Fruit fly (Drosophila melanogaster) whole organism, embryonic: ENCODE results near the gene in.

Experiments
- Bgb ChIP-seq: fragments of 200-800 bp; sonication (Bioruptor generic); IDR thresholded peaks from 2 replicates; pipeline ENCODE4 v1.3.6; 2022; ENCODE audit warnings: missing biosample characterization, missing genetic modification characterization; ENCODE audit not compliant: partially characterized antibody
- CG10431 ChIP-seq: fragments of 200-800 bp; sonication (Bioruptor generic); optimal IDR thresholded peaks from 3 replicates; lab custom pipeline; 2018; ENCODE audit warnings: missing biosample characterization, mild to moderate bottlenecking, missing genetic modification characterization
- CG12769 ChIP-seq: fragments of 200-800 bp; sonication (Bioruptor generic); optimal IDR thresholded peaks from 2 replicates; lab custom pipeline; 2019; ENCODE audit warnings: missing biosample characterization, mild to moderate bottlenecking, missing genetic modification characterization, moderate library complexity
- CG13894 ChIP-seq: fragments of 200-800 bp; sonication (Bioruptor generic); optimal IDR thresholded peaks from 3 replicates; lab custom pipeline; 2018; ENCODE audit warnings: missing biosample characterization, mild to moderate bottlenecking, missing genetic modification characterization, moderate library complexity
- CG15073 ChIP-seq: fragments of 200-800 bp; sonication (Bioruptor generic); optimal IDR thresholded peaks from 2 replicates; lab custom pipeline; 2016; ENCODE audit warnings: missing biosample characterization, missing genetic modification characterization
- CG15696 ChIP-seq: fragments of 200-800 bp; sonication (Bioruptor generic); optimal IDR thresholded peaks from 2 replicates; lab custom pipeline; 2019; ENCODE audit warnings: missing biosample characterization, mild to moderate bottlenecking, missing genetic modification characterization, moderate library complexity
- CG16779 ChIP-seq: fragments of 200-800 bp; sonication (Bioruptor generic); IDR thresholded peaks from 2 replicates; pipeline ENCODE4 v1.3.6; 2022; ENCODE audit warnings: missing biosample characterization, missing genetic modification characterization
- CG2889 ChIP-seq: fragments of 200-800 bp; sonication (Bioruptor generic); IDR thresholded peaks from 3 replicates; pipeline ENCODE4 v1.3.6; 2022; ENCODE audit warnings: missing biosample characterization, missing genetic modification characterization
- CG34224 ChIP-seq: fragments of 200-800 bp; sonication (Bioruptor generic); IDR thresholded peaks from 3 replicates; pipeline ENCODE4 v1.3.6; 2022; ENCODE audit warnings: missing biosample characterization, missing genetic modification characterization; ENCODE audit not compliant: partially characterized antibody
- CG34422 ChIP-seq: fragments of 200-800 bp; sonication (Bioruptor generic); IDR thresholded peaks from 3 replicates; pipeline ENCODE4 v1.3.6; 2022; ENCODE audit warnings: missing biosample characterization, missing genetic modification characterization
- CG3847 ChIP-seq: fragments of 200-800 bp; sonication (Bioruptor generic); IDR thresholded peaks from 2 replicates; pipeline ENCODE4 v1.3.6; 2022; ENCODE audit warnings: missing biosample characterization, missing genetic modification characterization
- CG3995 ChIP-seq: fragments of 200-800 bp; sonication (Bioruptor generic); optimal IDR thresholded peaks from 3 replicates; lab custom pipeline; 2016; ENCODE audit warnings: missing biosample characterization, missing genetic modification characterization
- CG4707 ChIP-seq: fragments of 200-800 bp; sonication (Bioruptor generic); optimal IDR thresholded peaks from 2 replicates; lab custom pipeline; 2018; ENCODE audit warnings: missing biosample characterization, mild to moderate bottlenecking, missing genetic modification characterization, moderate library complexity
- CG6765 ChIP-seq: fragments of 200-800 bp; sonication (Bioruptor generic); optimal IDR thresholded peaks from 3 replicates; lab custom pipeline; 2017; ENCODE audit warnings: missing biosample characterization, mild to moderate bottlenecking, missing genetic modification characterization
- CG9437 ChIP-seq: fragments of 200-800 bp; sonication (Bioruptor generic); optimal IDR thresholded peaks from 2 replicates; lab custom pipeline; 2018; ENCODE audit warnings: missing biosample characterization, mild to moderate bottlenecking, missing genetic modification characterization
- Chrac-16 ChIP-seq: fragments of 200-800 bp; sonication (Bioruptor generic); optimal IDR thresholded peaks from 3 replicates; lab custom pipeline; 2016; ENCODE audit warnings: missing biosample characterization, missing genetic modification characterization
- D19B ChIP-seq: fragments of 200-800 bp; sonication (Bioruptor generic); optimal IDR thresholded peaks from 2 replicates; lab custom pipeline; 2017; ENCODE audit warnings: missing biosample characterization, mild to moderate bottlenecking, missing genetic modification characterization
- Eip74EF ChIP-seq, 2 experiments: fragments of 200-800 bp in 1 of 2; fragments of >200 bp in 1 of 2; sonication (Bioruptor generic) in 1 of 2; optimal IDR thresholded peaks; 2 replicates each; lab custom pipeline; 2017 to 2019; ENCODE audit warnings: missing biosample characterization in 2 of 2, missing genetic modification characterization in 2 of 2, mild to moderate bottlenecking in 1 of 2, moderate library complexity in 1 of 2
- Ets65A ChIP-seq: fragments of 200-800 bp; sonication (Bioruptor generic); peaks from one replicate; lab custom pipeline; 2016; ENCODE audit warnings: missing biosample characterization, missing genetic modification characterization
- Fer1 ChIP-seq: fragments of 200-800 bp; sonication (Bioruptor generic); optimal IDR thresholded peaks from 2 replicates; lab custom pipeline; 2017; ENCODE audit warnings: missing biosample characterization, mild to moderate bottlenecking, missing genetic modification characterization
- Hand ChIP-seq: fragments of 200-800 bp; sonication (Bioruptor generic); optimal IDR thresholded peaks from 2 replicates; lab custom pipeline; 2017; ENCODE audit warnings: mild to moderate bottlenecking, missing biosample characterization, missing genetic modification reagents, missing genetic modification characterization
- MBD-R2 ChIP-seq: fragments of 200-800 bp; sonication (Bioruptor generic); IDR thresholded peaks from 2 replicates; pipeline ENCODE4 v1.3.6; 2022; ENCODE audit warnings: missing biosample characterization, missing genetic modification characterization
- MESR4 ChIP-seq: fragments of 200-800 bp; sonication (Bioruptor generic); optimal IDR thresholded peaks from 2 replicates; lab custom pipeline; 2018; ENCODE audit warnings: missing biosample characterization, mild to moderate bottlenecking, missing genetic modification characterization, moderate library complexity
- MTF-1 ChIP-seq: fragments of 200-800 bp; sonication (Bioruptor generic); optimal IDR thresholded peaks from 2 replicates; lab custom pipeline; 2018; ENCODE audit warnings: missing biosample characterization, mild to moderate bottlenecking, missing genetic modification characterization, borderline replicate concordance
- Meics ChIP-seq: fragments of 200-800 bp; sonication (Bioruptor generic); optimal IDR thresholded peaks from 2 replicates; lab custom pipeline; 2017; ENCODE audit warnings: missing biosample characterization, mild to moderate bottlenecking, missing genetic modification characterization
- Poxn ChIP-seq: fragments of 200-800 bp; sonication (Bioruptor generic); IDR thresholded peaks from 2 replicates; pipeline ENCODE4 v1.3.6; 2022; ENCODE audit warnings: missing biosample characterization, missing genetic modification characterization
- Rfx ChIP-seq: fragments of 200-800 bp; sonication (Bioruptor generic); IDR thresholded peaks from 2 replicates; pipeline ENCODE4 v1.3.6; 2022; ENCODE audit warnings: missing biosample characterization, missing genetic modification characterization
- danr ChIP-seq: fragments of 200-800 bp; sonication (Bioruptor generic); IDR thresholded peaks from 2 replicates; pipeline ENCODE4 v1.3.6; 2022; ENCODE audit warnings: missing biosample characterization, missing genetic modification characterization
- eve ChIP-seq, 2 experiments: fragments of >200 bp; optimal IDR thresholded peaks; 2 replicates each; lab custom pipeline; 2017; ENCODE audit warnings: missing biosample characterization in 2 of 2, missing genetic modification characterization in 2 of 2
- eyg ChIP-seq: fragments of 200-800 bp; sonication (Bioruptor generic); optimal IDR thresholded peaks from 3 replicates; lab custom pipeline; 2016; ENCODE audit warnings: missing biosample characterization, missing genetic modification characterization
- jing ChIP-seq: fragments of 200-800 bp; sonication (Bioruptor generic); optimal IDR thresholded peaks from 2 replicates; lab custom pipeline; 2018; ENCODE audit warnings: missing biosample characterization, mild to moderate bottlenecking, missing genetic modification characterization
- jumu ChIP-seq: fragments of 200-800 bp; sonication (Bioruptor generic); optimal IDR thresholded peaks from 3 replicates; lab custom pipeline; 2016; ENCODE audit warnings: missing biosample characterization, missing genetic modification characterization
- kay ChIP-seq: fragments of 200-800 bp; sonication (Bioruptor generic); optimal IDR thresholded peaks from 2 replicates; lab custom pipeline; 2016; ENCODE audit warnings: missing biosample characterization, missing genetic modification characterization
- lab ChIP-seq: fragments of 200-800 bp; sonication (Bioruptor generic); optimal IDR thresholded peaks from 3 replicates; lab custom pipeline; 2017; ENCODE audit warnings: missing biosample characterization, missing genetic modification characterization, mild to moderate bottlenecking, moderate library complexity, missing genetic modification reagents
- mam ChIP-seq: fragments of 200-800 bp; sonication (Bioruptor generic); optimal IDR thresholded peaks from 3 replicates; lab custom pipeline; 2016; ENCODE audit warnings: missing biosample characterization, missing genetic modification characterization
- mirr ChIP-seq: fragments of 200-800 bp; sonication (Bioruptor generic); optimal IDR thresholded peaks from 3 replicates; lab custom pipeline; 2018; ENCODE audit warnings: missing biosample characterization, mild to moderate bottlenecking, missing genetic modification characterization
- onecut ChIP-seq: fragments of 200-800 bp; sonication (Bioruptor generic); IDR thresholded peaks from 2 replicates; pipeline ENCODE4 v1.3.6; 2022; ENCODE audit warnings: missing biosample characterization, missing genetic modification characterization
- ranshi ChIP-seq: fragments of 200-800 bp; sonication (Bioruptor generic); IDR thresholded peaks from 2 replicates; pipeline ENCODE4 v1.3.6; 2022; ENCODE audit warnings: missing biosample characterization, missing genetic modification characterization
- ro ChIP-seq: fragments of 200-800 bp; sonication (Bioruptor generic); IDR thresholded peaks from 2 replicates; pipeline ENCODE4 v1.3.6; 2022; ENCODE audit warnings: missing biosample characterization, missing genetic modification characterization
- sisA ChIP-seq: fragments of 200-800 bp; sonication (Bioruptor generic); IDR thresholded peaks from 2 replicates; pipeline ENCODE4 v1.3.6; 2022; ENCODE audit warnings: missing biosample characterization, missing genetic modification characterization
- stc ChIP-seq: fragments of 200-800 bp; sonication (Bioruptor generic); IDR thresholded peaks from 2 replicates; pipeline ENCODE4 v1.3.6; 2022; ENCODE audit warnings: missing biosample characterization, missing genetic modification characterization
- tio ChIP-seq: fragments of 200-800 bp; sonication (Bioruptor generic); optimal IDR thresholded peaks from 2 replicates; lab custom pipeline; 2017; ENCODE audit warnings: missing biosample characterization, missing genetic modification characterization, inconsistent platforms
- trem ChIP-seq: fragments of 200-800 bp; optimal IDR thresholded peaks from 3 replicates; lab custom pipeline; 2019; ENCODE audit warnings: missing biosample characterization, mild to moderate bottlenecking, missing genetic modification characterization, moderate library complexity
- z ChIP-seq: fragments of 200-800 bp; sonication (Bioruptor generic); IDR thresholded peaks from 3 replicates; pipeline ENCODE4 v1.3.6; 2022; ENCODE audit warnings: missing biosample characterization, missing genetic modification characterization
- zen2 ChIP-seq: fragments of 200-800 bp; sonication (Bioruptor generic); IDR thresholded peaks from 3 replicates; pipeline ENCODE4 v1.3.6; 2022; ENCODE audit warnings: missing biosample characterization, missing genetic modification characterization; ENCODE audit not compliant: partially characterized antibody

in gene

dm6 chr3L:20366074-20366473 lies 924 bp upstream of the in start (continued):
- TF ChIP-seq D19B (GFP tag; lab: Kevin White, UChicago) = peak; percentile 42

- TF ChIP-seq CG12769 (tag; lab: Kevin White, UChicago) (peak; percentile 80), CG15073 (GFP tag; lab: Kevin White, UChicago) (no peak), Meics (no peak), danr (GFP tag; lab: Robert Waterston, UW) (no peak)
- TF ChIP-seq, all 482 proteins: peak for 1
Measured at dm6 chr3L:20370013-20370412, 3.0 kb downstream of the in start, which contains the start of gene CG13247. Gene CG13247, plus strand, starts transcription at chr3L:20370313.

- no peak for TF ChIP-seq Hand (GFP tag; lab: Kevin White, UChicago)
- TF ChIP-seq eyg = no peak
- no peak for TF ChIP-seq mam (GFP tag; lab: Kevin White, UChicago)
- no peak for TF ChIP-seq ranshi (GFP tag; lab: Robert Waterston, UW)
- TF ChIP-seq CG3847 (GFP tag; lab: Robert Waterston, UW) = no peak
- TF ChIP-seq onecut (GFP tag; lab: Robert Waterston, UW) = peak; percentile 97
- TF ChIP-seq CG4707 = no peak
- TF ChIP-seq MBD-R2 (GFP tag; lab: Robert Waterston, UW) = 0 out of 2 replicates have a peak, but pooled peaks have one; percentile 40
- no peak for TF ChIP-seq mirr (GFP tag; lab: Kevin White, UChicago)
- TF ChIP-seq MESR4 = peak; percentile 48
- TF ChIP-seq ro = no peak
- TF ChIP-seq CG34224 (GFP tag; lab: Robert Waterston, UW) = no peak
- no peak for TF ChIP-seq Poxn (GFP tag; lab: Robert Waterston, UW)
Measured at dm6 chr3L:20375467-20375866, 8.5 kb downstream of the in start.

dm6 chr3L:20375878-20376563 lies 9.0 kb downstream of the in start, which contains the start of the genes Ide and RhoBTB:
Gene Ide, minus strand, starts transcription at chr3L:20375896.
Gene RhoBTB, plus strand, starts transcription at chr3L:20376242.
- TF ChIP-seq CG9437 (GFP tag; lab: Kevin White, UChicago) = peak; percentile 77
- TF ChIP-seq stc (GFP tag; lab: Robert Waterston, UW) = peak; percentile 23; the same call in 1 of the 2 replicates
- peak; percentile 51; the same call in 1 of the 3 replicates for TF ChIP-seq CG34422 (GFP tag; lab: Robert Waterston, UW)
- peak; percentile 26 for TF ChIP-seq jing (GFP tag; lab: Kevin White, UChicago)
- TF ChIP-seq Fer1 (GFP tag; lab: Kevin White, UChicago) = peak; percentile 60
- peak; percentile 36 for TF ChIP-seq CG10431 (GFP tag; lab: Kevin White, UChicago)
- TF ChIP-seq Eip74EF (GFP tag; optimal IDR thresholded peaks at IDR 0.05; lab: Kevin White, UChicago) = no peak
- peak; percentile 99 for TF ChIP-seq CG3995
- TF ChIP-seq CG16779 (GFP tag; lab: Robert Waterston, UW) = no peak
- peak; percentile 72 for TF ChIP-seq CG15696 (tag; lab: Kevin White, UChicago)
- peak; percentile 34; the same call in 1 of the 2 replicates for TF ChIP-seq Bgb (GFP tag; lab: Robert Waterston, UW)
- peak; percentile 86 for TF ChIP-seq Rfx (GFP tag; lab: Robert Waterston, UW)
- TF ChIP-seq Ets65A (GFP tag; lab: Kevin White, UChicago) = peak; percentile 99
- peak; percentile 91 for TF ChIP-seq jumu (GFP tag; lab: Kevin White, UChicago)
- TF ChIP-seq Chrac-16 = peak; percentile 88
- no peak for TF ChIP-seq eve (GFP tag; optimal IDR thresholded peaks at IDR 0.05; lab: Kevin White, UChicago)
- TF ChIP-seq zen2 (GFP tag; lab: Robert Waterston, UW) = no peak
- peak; percentile 84 for TF ChIP-seq sisA (GFP tag; lab: Robert Waterston, UW)
- TF ChIP-seq MTF-1 = no peak
- TF ChIP-seq z (GFP tag; lab: Robert Waterston, UW) = no peak
- TF ChIP-seq kay (GFP tag; lab: Kevin White, UChicago) = peak; percentile 73
- peak; percentile 98 for TF ChIP-seq trem (tag; lab: Kevin White, UChicago)
- TF ChIP-seq CG6765 (GFP tag; lab: Kevin White, UChicago) = no peak
- peak; percentile 78 for TF ChIP-seq lab (GFP tag; lab: Kevin White, UChicago)
- TF ChIP-seq CG13894 = no peak
- TF ChIP-seq CG2889 = peak; percentile 64; the same call in 1 of the 3 replicates
- TF ChIP-seq tio (GFP tag; lab: Kevin White, UChicago) = no peak
- peak; percentile 93 for TF ChIP-seq CG3847 (GFP tag; lab: Robert Waterston, UW)
